Fruit fly (Drosophila melanogaster) whole organism, wandering third instar larva: Measurements from ENCODE around the gene CG13924.
A peak's percentile ranks its signal among the peaks of the same experiment; 100 is the strongest.

Experiments used
- Abd-B ChIP-seq: fragments of >200 bp; optimal IDR thresholded peaks from 2 replicates; lab custom pipeline; 2017; ENCODE audit warnings: missing biosample characterization, missing genetic modification characterization
- CG9705 ChIP-seq: fragments of 200-800 bp; sonication (Bioruptor generic); optimal IDR thresholded peaks from 2 replicates; lab custom pipeline; 2018; ENCODE audit warnings: missing biosample characterization, mild to moderate bottlenecking, missing genetic modification characterization
- CrebA ChIP-seq: fragments of 200-800 bp; sonication (Bioruptor generic); optimal IDR thresholded peaks from 2 replicates; lab custom pipeline; 2016; ENCODE audit warnings: missing biosample characterization, mild to moderate bottlenecking, missing genetic modification characterization, borderline replicate concordance
- Dfd ChIP-seq: fragments of >200 bp; optimal IDR thresholded peaks from 2 replicates; lab custom pipeline; 2017; ENCODE audit warnings: missing biosample characterization, missing genetic modification characterization
- Dif ChIP-seq: fragments of 200-275, 200-300 bp; sonication (Bioruptor generic); optimal IDR thresholded peaks from 2 replicates; lab custom pipeline; 2018; ENCODE audit warnings: missing biosample characterization, missing genetic modification characterization; ENCODE audit not compliant: partially characterized antibody
- GATAd ChIP-seq: sonication (Bioruptor generic); optimal IDR thresholded peaks from 2 replicates; lab custom pipeline; 2016; ENCODE audit warnings: missing biosample characterization, missing genetic modification characterization
- HLH106 ChIP-seq: fragments of 200-800 bp; optimal IDR thresholded peaks from 3 replicates; lab custom pipeline; 2019; ENCODE audit warnings: missing biosample characterization, mild to moderate bottlenecking, missing genetic modification characterization, moderate library complexity
- Hnf4 ChIP-seq: fragments of 200-800 bp; sonication (Bioruptor generic); optimal IDR thresholded peaks from 2 replicates; lab custom pipeline; 2016; ENCODE audit warnings: missing biosample characterization, mild to moderate bottlenecking, missing genetic modification characterization
- Hr78 ChIP-seq: fragments of >200 bp; optimal IDR thresholded peaks from 2 replicates; lab custom pipeline; 2017; ENCODE audit warnings: missing biosample characterization, missing genetic modification characterization
- Hr83 ChIP-seq: fragments of 200-300 bp; sonication (Bioruptor generic); optimal IDR thresholded peaks from 2 replicates; lab custom pipeline; 2016; ENCODE audit warnings: missing biosample characterization, mild to moderate bottlenecking, missing genetic modification characterization, moderate library complexity; ENCODE audit not compliant: poor library complexity, severe bottlenecking
- Jra ChIP-seq: sonication (Bioruptor generic); optimal IDR thresholded peaks from 2 replicates; lab custom pipeline; 2016; ENCODE audit warnings: missing biosample characterization, missing genetic modification characterization
- Mio ChIP-seq: sonication (Bioruptor generic); optimal IDR thresholded peaks from 2 replicates; lab custom pipeline; 2016; ENCODE audit warnings: missing biosample characterization, missing genetic modification characterization
- Myc ChIP-seq: fragments of >200 bp; optimal IDR thresholded peaks from 2 replicates; lab custom pipeline; 2017
- N ChIP-seq: fragments of >200 bp; optimal IDR thresholded peaks from 2 replicates; lab custom pipeline; 2018; ENCODE audit warnings: missing biosample characterization, missing external identifiers, missing genetic modification characterization
- OdsH ChIP-seq: fragments of 200-800 bp; sonication (Bioruptor generic); optimal IDR thresholded peaks from 2 replicates; lab custom pipeline; 2016; ENCODE audit warnings: missing biosample characterization, mild to moderate bottlenecking, missing genetic modification characterization
- Rel ChIP-seq, 2 experiments: fragments of 200-800 bp; sonication (Bioruptor generic) in 1 of 2; optimal IDR thresholded peaks; 2 replicates in 1 of 2; 3 replicates in 1 of 2; lab custom pipeline; 2016 to 2019; ENCODE audit warnings: mild to moderate bottlenecking in 2 of 2, missing biosample characterization in 2 of 2, missing genetic modification characterization in 2 of 2, moderate library complexity in 1 of 2
- Sp1 ChIP-seq: fragments of 200-800 bp; sonication (Bioruptor generic); optimal IDR thresholded peaks from 3 replicates; lab custom pipeline; 2019; ENCODE audit warnings: missing biosample characterization, mild to moderate bottlenecking, missing genetic modification characterization, moderate library complexity
- Vsx2 ChIP-seq: fragments of 200-300, 225-300 bp; sonication (Bioruptor generic); optimal IDR thresholded peaks from 2 replicates; lab custom pipeline; 2018; ENCODE audit warnings: missing biosample characterization, missing genetic modification characterization; ENCODE audit not compliant: partially characterized antibody
- br ChIP-seq: fragments of 200-800 bp; sonication (Bioruptor generic); optimal IDR thresholded peaks from 2 replicates; lab custom pipeline; 2016; ENCODE audit warnings: missing biosample characterization, missing genetic modification characterization
- brk ChIP-seq: fragments of 200-800 bp; sonication (Bioruptor generic); optimal IDR thresholded peaks from 2 replicates; lab custom pipeline; 2016; ENCODE audit warnings: missing biosample characterization, mild to moderate bottlenecking, missing genetic modification characterization
- dl ChIP-seq, 2 experiments: fragments of 175-275, 200-275 bp in 1 of 2; fragments of 200-275 bp in 1 of 2; sonication (Bioruptor generic); optimal IDR thresholded peaks; lab custom pipeline; 2018; ENCODE audit warnings: mild to moderate bottlenecking in 2 of 2, missing biosample characterization in 2 of 2, missing genetic modification characterization in 2 of 2, moderate library complexity in 2 of 2; ENCODE audit not compliant: partially characterized antibody in 2 of 2, insufficient read depth in 1 of 2
- dmrt93B ChIP-seq: fragments of 200-800 bp; sonication (Bioruptor generic); optimal IDR thresholded peaks from 2 replicates; lab custom pipeline; 2018; ENCODE audit warnings: missing biosample characterization, mild to moderate bottlenecking, missing genetic modification characterization
- dsf ChIP-seq: sonication (Bioruptor generic); optimal IDR thresholded peaks from 2 replicates; lab custom pipeline; 2016; ENCODE audit warnings: missing biosample characterization, missing genetic modification characterization, borderline replicate concordance
- ey ChIP-seq: fragments of 200-800 bp; sonication (Bioruptor generic); optimal IDR thresholded peaks from 2 replicates; lab custom pipeline; 2016; ENCODE audit warnings: missing biosample characterization, missing genetic modification characterization
- foxo ChIP-seq, 2 experiments: fragments of 200-800 bp; sonication (Bioruptor generic); optimal IDR thresholded peaks; 2 replicates in 1 of 2; 3 replicates in 1 of 2; lab custom pipeline; 2016 to 2017; ENCODE audit warnings: missing biosample characterization in 2 of 2, missing genetic modification characterization in 2 of 2
- fru ChIP-seq: fragments of 200-800 bp; sonication (Bioruptor generic); optimal IDR thresholded peaks from 3 replicates; lab custom pipeline; 2016; ENCODE audit warnings: missing biosample characterization, mild to moderate bottlenecking, missing genetic modification characterization
- jim ChIP-seq: fragments of 175-275, 200-325 bp; sonication (Bioruptor generic); optimal IDR thresholded peaks from 2 replicates; lab custom pipeline; 2016; ENCODE audit warnings: missing biosample characterization, mild to moderate bottlenecking, missing genetic modification characterization
- lola ChIP-seq: fragments of >200 bp; optimal IDR thresholded peaks from 2 replicates; lab custom pipeline; 2017; ENCODE audit warnings: missing biosample characterization, missing genetic modification characterization
- pan ChIP-seq: fragments of >200 bp; optimal IDR thresholded peaks from 2 replicates; lab custom pipeline; 2017
- psq ChIP-seq: fragments of 200-800 bp; sonication (Bioruptor generic); optimal IDR thresholded peaks from 3 replicates; lab custom pipeline; 2017; ENCODE audit warnings: missing biosample characterization, mild to moderate bottlenecking, missing genetic modification characterization, moderate library complexity
- rgr ChIP-seq: fragments of 200-800 bp; sonication (Bioruptor generic); optimal IDR thresholded peaks from 3 replicates; lab custom pipeline; 2016; ENCODE audit warnings: missing biosample characterization, mild to moderate bottlenecking, missing genetic modification characterization
- sage ChIP-seq: fragments of 200-800 bp; sonication (Bioruptor generic); optimal IDR thresholded peaks from 2 replicates; lab custom pipeline; 2016; ENCODE audit warnings: missing biosample characterization, mild to moderate bottlenecking, missing genetic modification characterization
- sv ChIP-seq: fragments of 200-800 bp; sonication (Bioruptor generic); optimal IDR thresholded peaks from 3 replicates; lab custom pipeline; 2016; ENCODE audit warnings: missing biosample characterization, missing genetic modification characterization
- usp ChIP-seq: fragments of >200 bp; optimal IDR thresholded peaks from 2 replicates; lab custom pipeline; 2017; ENCODE audit warnings: missing biosample characterization, missing genetic modification characterization
- woc ChIP-seq: sonication (Bioruptor generic); optimal IDR thresholded peaks from 2 replicates; lab custom pipeline; 2016; ENCODE audit warnings: missing biosample characterization, mild to moderate bottlenecking, missing genetic modification characterization

Gene CG13924

DNA sequence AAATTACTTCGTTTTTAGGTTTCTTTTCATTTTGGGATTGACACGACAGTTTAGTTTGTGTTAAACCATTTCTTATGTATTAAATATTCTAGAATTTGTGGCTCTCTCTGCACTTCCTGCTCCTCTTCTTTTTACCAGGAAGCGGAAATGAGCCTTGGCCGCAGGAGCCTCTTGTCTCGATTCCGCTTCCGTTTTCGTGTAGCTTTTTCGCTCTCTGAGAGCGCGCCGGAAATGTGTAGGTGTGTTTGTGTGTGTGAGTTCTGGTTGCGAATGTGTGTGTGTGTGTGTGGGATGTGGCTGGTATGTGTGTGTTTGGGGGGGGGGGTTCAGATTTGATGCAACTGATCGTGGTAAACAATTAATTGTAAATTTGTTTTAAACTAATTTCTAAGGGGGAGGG, 10.3 kb upstream of the CG13924 start:
- TF ChIP-seq jim (GFP tag; lab: Kevin White, UChicago) (no peak), Hr78 (GFP tag; lab: Kevin White, UChicago) (no peak), Jra (GFP tag; lab: Kevin White, UChicago) (no peak), Dfd (GFP tag; lab: Kevin White, UChicago) (peak; percentile 5), Myc (lab: Kevin White, UChicago) (no peak), ey (no peak), Dif (no peak), CrebA (GFP tag; lab: Kevin White, UChicago) (no peak), N (GFP tag; lab: Kevin White, UChicago) (no peak), dmrt93B (no peak), woc (GFP tag; lab: Kevin White, UChicago) (no peak), Rel (GFP tag; optimal IDR thresholded peaks at IDR 0.05; lab: Kevin White, UChicago) (no peak), Rel (tag; optimal IDR thresholded peaks at IDR 0.05; lab: Kevin White, UChicago) (no peak), dl (GFP tag; optimal IDR thresholded peaks at IDR 0.05; lab: Kevin White, UChicago; ENCODE audit: insufficient read depth in 1 of 2, partially characterized antibody in 2 of 2) (no peak), rgr (GFP tag; lab: Kevin White, UChicago) (peak; percentile 8), usp (no peak), GATAd (no peak), dsf (GFP tag; lab: Kevin White, UChicago) (no peak), brk (GFP tag; lab: Kevin White, UChicago) (no peak), OdsH (GFP tag; lab: Kevin White, UChicago) (no peak), lola (GFP tag; lab: Kevin White, UChicago) (no peak), br (GFP tag; lab: Kevin White, UChicago) (no peak), HLH106 (tag; lab: Kevin White, UChicago) (peak; percentile 17), CG9705 (GFP tag; lab: Kevin White, UChicago) (peak; percentile 8), Vsx2 (no peak), Sp1 (peak; percentile 22), psq (no peak), Hr83 (GFP tag; lab: Kevin White, UChicago) (peak; percentile 53)

DNA sequence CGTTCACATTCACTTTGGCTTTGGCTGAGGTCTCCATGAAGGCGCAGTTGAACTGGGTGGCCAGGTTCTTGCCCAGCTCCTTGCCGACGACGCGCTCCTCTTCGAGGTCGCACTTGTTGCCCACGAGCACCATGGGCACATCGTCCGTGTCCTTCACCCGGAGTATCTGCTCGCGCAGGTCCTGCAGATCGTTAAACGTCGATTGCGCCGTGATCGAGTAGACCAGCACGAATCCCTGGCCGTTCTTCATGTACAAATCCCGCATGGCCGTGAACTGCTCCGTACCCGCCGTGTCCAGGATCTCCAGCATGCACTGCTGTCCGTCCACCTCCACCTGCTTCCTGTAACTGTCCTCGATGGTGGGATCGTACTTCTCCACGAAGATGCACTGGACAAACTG, 9.1 kb upstream of the CG13924 start:
- TF ChIP-seq jim (GFP tag; lab: Kevin White, UChicago) (no peak), Hnf4 (GFP tag; lab: Kevin White, UChicago) (no peak), sage (GFP tag; lab: Kevin White, UChicago) (no peak), fru (GFP tag; lab: Kevin White, UChicago) (no peak), Mio (no peak), Vsx2 (no peak), Abd-B (GFP tag; lab: Kevin White, UChicago) (no peak), rgr (GFP tag; lab: Kevin White, UChicago) (no peak), dl (GFP tag; optimal IDR thresholded peaks at IDR 0.05; lab: Kevin White, UChicago; ENCODE audit: insufficient read depth in 1 of 2, partially characterized antibody in 2 of 2) (no peak), Hr83 (GFP tag; lab: Kevin White, UChicago) (no peak), OdsH (GFP tag; lab: Kevin White, UChicago) (no peak), Rel (GFP tag; optimal IDR thresholded peaks at IDR 0.05; lab: Kevin White, UChicago) (no peak), Rel (tag; optimal IDR thresholded peaks at IDR 0.05; lab: Kevin White, UChicago) (no peak), sv (GFP tag; lab: Kevin White, UChicago) (no peak), foxo (GFP tag; optimal IDR thresholded peaks at IDR 0.05; lab: Kevin White, UChicago) (no peak), GATAd (no peak), br (GFP tag; lab: Kevin White, UChicago) (no peak), ey (no peak), woc (GFP tag; lab: Kevin White, UChicago) (no peak), dmrt93B (no peak), HLH106 (tag; lab: Kevin White, UChicago) (no peak)

DNA sequence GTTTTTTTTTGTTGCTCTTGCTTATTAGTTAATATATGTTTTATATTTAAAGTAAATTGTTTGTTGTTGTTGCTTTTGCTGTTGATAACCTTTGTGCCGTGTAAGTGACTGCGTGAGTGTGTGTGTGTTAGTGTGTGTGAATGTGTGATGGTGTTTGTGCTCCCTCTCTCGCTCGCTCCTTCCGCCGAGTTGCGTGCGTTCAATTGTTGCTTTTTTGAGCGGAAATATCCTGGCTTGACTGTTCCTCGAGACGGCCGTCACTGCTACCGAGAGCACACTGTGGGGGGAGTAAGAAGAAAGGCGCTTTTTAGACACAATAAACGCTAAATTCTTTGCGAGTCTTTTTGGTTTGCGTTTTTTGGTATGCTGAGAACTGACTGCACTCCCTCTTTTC, 8.4 kb upstream of the CG13924 start:
- no peak for TF ChIP-seq brk (GFP tag; lab: Kevin White, UChicago)
- TF ChIP-seq CG9705 (GFP tag; lab: Kevin White, UChicago): no peak
- TF ChIP-seq lola (GFP tag; lab: Kevin White, UChicago): no peak
- TF ChIP-seq Rel (GFP tag; optimal IDR thresholded peaks at IDR 0.05; lab: Kevin White, UChicago): peak; percentile 5
- peak; percentile 11 for TF ChIP-seq Rel (tag; optimal IDR thresholded peaks at IDR 0.05; lab: Kevin White, UChicago)
- TF ChIP-seq Dfd (GFP tag; lab: Kevin White, UChicago): no peak
- no peak for TF ChIP-seq foxo (GFP tag; optimal IDR thresholded peaks at IDR 0.05; lab: Kevin White, UChicago)
- TF ChIP-seq Jra (GFP tag; lab: Kevin White, UChicago): no peak
- TF ChIP-seq GATAd: no peak
- no peak for TF ChIP-seq Myc (lab: Kevin White, UChicago)
- no peak for TF ChIP-seq woc (GFP tag; lab: Kevin White, UChicago)
- no peak for TF ChIP-seq sv (GFP tag; lab: Kevin White, UChicago)
- TF ChIP-seq dl (GFP tag; optimal IDR thresholded peaks at IDR 0.05; lab: Kevin White, UChicago; ENCODE audit: insufficient read depth in 1 of 2, partially characterized antibody in 2 of 2): peak in 1 of 2 experiments; percentile 2
- TF ChIP-seq HLH106 (tag; lab: Kevin White, UChicago): no peak
- TF ChIP-seq Sp1: no peak
- no peak for TF ChIP-seq Mio
- TF ChIP-seq sage (GFP tag; lab: Kevin White, UChicago): no peak
- no peak for TF ChIP-seq pan
- peak; percentile 81 for TF ChIP-seq N (GFP tag; lab: Kevin White, UChicago)
- TF ChIP-seq dmrt93B: no peak
